Fruit fly (Drosophila melanogaster): ENCODE measurements around the gene CG5149.
A peak's percentile ranks its signal among the peaks of the same experiment; 100 is the strongest.

The CG5149 gene

DNA sequence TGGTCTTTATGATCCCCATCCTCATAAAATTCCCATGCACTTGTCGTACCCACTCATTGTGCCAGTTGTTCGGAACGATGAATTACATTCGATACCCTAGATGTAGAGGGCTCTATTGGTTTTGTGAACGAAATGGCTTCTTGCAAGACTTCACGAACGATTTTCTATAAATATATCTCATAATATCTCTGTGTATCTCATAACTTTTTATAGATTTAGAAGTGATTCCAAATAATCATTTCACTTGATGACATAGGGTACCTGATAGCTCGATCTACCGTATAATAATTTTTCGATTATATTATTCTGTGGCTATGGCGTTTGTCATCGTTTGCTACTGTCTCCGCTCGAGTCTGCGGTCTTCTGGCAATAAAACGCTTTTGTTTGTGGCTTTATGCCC lies 8.9 kb upstream of the CG5149 start (continued):
- peak; percentile 20; the same call in 1 of the 2 replicates for TF ChIP-seq MBD-R2 (GFP tag; IDR thresholded peaks at IDR 0.05)
- peak; percentile 74 for TF ChIP-seq CG11456 (GFP tag; IDR thresholded peaks at IDR 0.05)
- no peak for TF ChIP-seq shn (GFP tag; optimal IDR thresholded peaks at IDR 0.05)
- peak; percentile 35 for TF ChIP-seq CG9727 (GFP tag; optimal IDR thresholded peaks at IDR 0.05)
- TF ChIP-seq lov (optimal IDR thresholded peaks at IDR 0.05): no peak
- no peak for TF ChIP-seq lov (GFP tag; IDR thresholded peaks at IDR 0.05)
- TF ChIP-seq CG31224 (GFP tag; IDR thresholded peaks at IDR 0.05): peak; percentile 44; the same call in 1 of the 2 replicates
- no peak for TF ChIP-seq CG18619 (GFP tag; optimal IDR thresholded peaks at IDR 0.05)
- no peak for TF ChIP-seq pb (GFP tag; optimal IDR thresholded peaks at IDR 0.05)
- no peak for TF ChIP-seq BEAF-32 (GFP tag; optimal IDR thresholded peaks at IDR 0.05)
- TF ChIP-seq unpg (GFP tag; optimal IDR thresholded peaks at IDR 0.05): peak; percentile 55
- TF ChIP-seq CG1603 (tag; optimal IDR thresholded peaks at IDR 0.05): peak; percentile 70
- TF ChIP-seq Stat92E (GFP tag; optimal IDR thresholded peaks at IDR 0.05): no peak
- TF ChIP-seq Nf-YB (GFP tag; optimal IDR thresholded peaks at IDR 0.05): peak; percentile 16
- no peak for TF ChIP-seq sc (optimal IDR thresholded peaks at IDR 0.05)
- TF ChIP-seq sc (GFP tag; optimal IDR thresholded peaks at IDR 0.05): peak; percentile 6
- TF ChIP-seq phol (tag; optimal IDR thresholded peaks at IDR 0.05): peak; percentile 53
- peak; percentile 73 for TF ChIP-seq Abd-B (GFP tag; optimal IDR thresholded peaks at IDR 0.05)
- peak; percentile 56 for TF ChIP-seq CG10267 (tag; optimal IDR thresholded peaks at IDR 0.05)
- TF ChIP-seq ac (GFP tag; optimal IDR thresholded peaks at IDR 0.05): no peak
- TF ChIP-seq CG10431 (GFP tag; optimal IDR thresholded peaks at IDR 0.05): no peak
- peak; percentile 31 for TF ChIP-seq CG4854 (GFP tag; optimal IDR thresholded peaks at IDR 0.05)
- TF ChIP-seq Dad (GFP tag; optimal IDR thresholded peaks at IDR 0.05): peak; percentile 3
- TF ChIP-seq pita (GFP tag; optimal IDR thresholded peaks at IDR 0.05): no peak
- TF ChIP-seq twi (tag; optimal IDR thresholded peaks at IDR 0.05): no peak
- no peak for TF ChIP-seq Hmx (GFP tag; optimal IDR thresholded peaks at IDR 0.05)
- peak in 1 of 2 experiments; percentile 21 for TF ChIP-seq Eip74EF (GFP tag; optimal IDR thresholded peaks at IDR 0.05)
- no peak for TF ChIP-seq ab (GFP tag; optimal IDR thresholded peaks at IDR 0.05)
- TF ChIP-seq seq (GFP tag; IDR thresholded peaks at IDR 0.05): peak; percentile 58
- TF ChIP-seq sim (GFP tag; IDR thresholded peaks at IDR 0.05): no peak
- TF ChIP-seq CG17328 (GFP tag; IDR thresholded peaks at IDR 0.05): no peak; the same call in 1 of the 2 replicates
- no peak for TF ChIP-seq zen2 (GFP tag; IDR thresholded peaks at IDR 0.05; ENCODE audit: partially characterized antibody)
- 0 out of 3 replicates have a peak, but pooled peaks have one; percentile 38 for TF ChIP-seq Dbx (GFP tag; IDR thresholded peaks at IDR 0.05)
- no peak for TF ChIP-seq CG9797 (GFP tag; optimal IDR thresholded peaks at IDR 0.05)
- no peak for TF ChIP-seq crc (GFP tag; optimal IDR thresholded peaks at IDR 0.05)
- no peak for TF ChIP-seq pros (GFP tag; optimal IDR thresholded peaks at IDR 0.05)
- TF ChIP-seq CG10274 (GFP tag; optimal IDR thresholded peaks at IDR 0.05): peak; percentile 51
- TF ChIP-seq sd (tag; optimal IDR thresholded peaks at IDR 0.05): peak; percentile 14
- TF ChIP-seq run (tag; optimal IDR thresholded peaks at IDR 0.05): peak; percentile 60
- TF ChIP-seq CG11696 (GFP tag; IDR thresholded peaks at IDR 0.05): peak; percentile 62
- TF ChIP-seq pho (GFP tag; optimal IDR thresholded peaks at IDR 0.05): peak; percentile 27
- TF ChIP-seq CTCF (GFP tag; optimal IDR thresholded peaks at IDR 0.05): no peak
- peak; percentile 11 for TF ChIP-seq Myb (GFP tag; optimal IDR thresholded peaks at IDR 0.05)
- TF ChIP-seq disco-r (GFP tag; optimal IDR thresholded peaks at IDR 0.05): no peak
- peak; percentile 14 for TF ChIP-seq fu2 (GFP tag; optimal IDR thresholded peaks at IDR 0.05)
- TF ChIP-seq Lim3 (GFP tag; IDR thresholded peaks at IDR 0.05): no peak
- TF ChIP-seq Hr78 (GFP tag; optimal IDR thresholded peaks at IDR 0.05): no peak
- peak; percentile 29 for TF ChIP-seq en (GFP tag; optimal IDR thresholded peaks at IDR 0.05)
- TF ChIP-seq Oaz (GFP tag; IDR thresholded peaks at IDR 0.05): 0 out of 2 replicates have a peak, but pooled peaks have one; percentile 41
- peak; percentile 63 for TF ChIP-seq ems (GFP tag; optimal IDR thresholded peaks at IDR 0.05)
- TF ChIP-seq Blimp-1 (GFP tag; optimal IDR thresholded peaks at IDR 0.05): peak; percentile 68

Measured in whole organism, embryonic.